Worm (Caenorhabditis elegans) whole organism, L4 larva: ENCODE measurements around the gene dnc-4.
A peak's percentile ranks its signal among the peaks of the same experiment; 100 is the strongest.

Source experiments
- D1046.2 ChIP-seq: fragments of 200-800 bp; sonication (Bioruptor generic); IDR thresholded peaks from 2 replicates; pipeline ENCODE4 v1.3.6; 2022; ENCODE audit warnings: missing genetic modification characterization, missing compliant biosample characterization
- F44E2.7 ChIP-seq: fragments of 200-800 bp; sonication (Bioruptor generic); IDR thresholded peaks from 2 replicates; pipeline ENCODE4 v2.1.2; 2022; ENCODE audit warnings: missing genetic modification characterization, missing compliant biosample characterization
- T20F7.1 ChIP-seq: fragments of 200-800 bp; sonication (Bioruptor generic); optimal IDR thresholded peaks from 2 replicates; lab custom pipeline; 2018; ENCODE audit warnings: mild to moderate bottlenecking, missing genetic modification characterization, missing compliant biosample characterization
- aha-1 ChIP-seq: fragments of 150-350 bp; peaks from one replicate; lab custom pipeline; 2014; ENCODE audit warnings: missing biosample characterization, missing genetic modification characterization
- ama-1 ChIP-seq: fragments of 150-350 bp; optimal IDR thresholded peaks from 2 replicates; lab custom pipeline; 2014; ENCODE audit warnings: inconsistent platforms, mixed read lengths
- ceh-20 ChIP-seq: fragments of 200-800 bp; sonication (Bioruptor generic); IDR thresholded peaks from 2 replicates; pipeline ENCODE4 v1.3.6; 2022; ENCODE audit warnings: missing genetic modification reagents, missing genetic modification characterization, missing compliant biosample characterization
- ceh-32 ChIP-seq: sonication (generic microtip); optimal IDR thresholded peaks from 2 replicates; lab custom pipeline; 2016; ENCODE audit warnings: mild to moderate bottlenecking, missing genetic modification characterization, missing compliant biosample characterization; ENCODE audit not compliant: poor library complexity
- ces-1 ChIP-seq: fragments of 150-350 bp; sonication (generic microtip); optimal IDR thresholded peaks from 4 replicates; lab custom pipeline; 2014; ENCODE audit warnings: missing biosample characterization, missing genetic modification reagents, missing genetic modification characterization
- ctbp-1 ChIP-seq: fragments of 200-800 bp; sonication (Bioruptor generic); IDR thresholded peaks from 2 replicates; pipeline ENCODE4 v1.3.6; 2022; ENCODE audit warnings: missing genetic modification reagents, missing genetic modification characterization, missing compliant biosample characterization
- daf-16 ChIP-seq, 3 experiments: sonication (generic microtip); optimal IDR thresholded peaks; 2 replicates each; lab custom pipeline; 2016 to 2017; ENCODE audit warnings: missing genetic modification characterization in 3 of 3, missing genetic modification reagents in 3 of 3, mild to moderate bottlenecking in 2 of 3, missing compliant biosample characterization in 2 of 3, missing biosample characterization in 1 of 3, moderate library complexity in 1 of 3
- dmd-6 ChIP-seq: fragments of 200-800 bp; sonication (Bioruptor generic); IDR thresholded peaks from 2 replicates; pipeline ENCODE4 v1.3.6; 2022; ENCODE audit warnings: missing genetic modification reagents, missing genetic modification characterization, missing compliant biosample characterization
- duxl-1 ChIP-seq: sonication (generic microtip); optimal IDR thresholded peaks from 2 replicates; lab custom pipeline; 2016; ENCODE audit warnings: mild to moderate bottlenecking, missing genetic modification characterization, moderate library complexity, missing compliant biosample characterization; ENCODE audit not compliant: poor library complexity
- dve-1 ChIP-seq: sonication (generic microtip); optimal IDR thresholded peaks from 2 replicates; lab custom pipeline; 2017; ENCODE audit warnings: antibody characterized with exemption, mild to moderate bottlenecking, missing genetic modification characterization, missing compliant biosample characterization; ENCODE audit not compliant: insufficient read depth
- hif-1 ChIP-seq, 2 experiments: sonication (generic microtip); optimal IDR thresholded peaks; 2 replicates each; lab custom pipeline; 2016 to 2017; ENCODE audit warnings: missing compliant biosample characterization in 2 of 2, missing genetic modification characterization in 2 of 2, missing genetic modification reagents in 2 of 2, missing genotype in 2 of 2, mild to moderate bottlenecking in 1 of 2
- hlh-11 ChIP-seq: fragments of 200-800 bp; sonication (Bioruptor generic); optimal IDR thresholded peaks from 2 replicates; lab custom pipeline; 2018; ENCODE audit warnings: mild to moderate bottlenecking, missing genetic modification characterization, missing compliant biosample characterization
- hlh-30 ChIP-seq: sonication (generic microtip); optimal IDR thresholded peaks from 2 replicates; lab custom pipeline; 2017; ENCODE audit warnings: antibody characterized with exemption, mild to moderate bottlenecking, missing genetic modification characterization, missing compliant biosample characterization; ENCODE audit not compliant: insufficient read depth
- lin-13 ChIP-seq: fragments of 150-350 bp; optimal IDR thresholded peaks from 2 replicates; lab custom pipeline; 2014; ENCODE audit warnings: missing biosample characterization, missing genetic modification reagents, missing genetic modification characterization
- lin-29 ChIP-seq: fragments of 200-800 bp; sonication (Bioruptor generic); IDR thresholded peaks from 2 replicates; pipeline ENCODE4 v1.3.6; 2022; ENCODE audit warnings: missing genetic modification reagents, missing genetic modification characterization, missing compliant biosample characterization
- lin-38 ChIP-seq: fragments of 200-800 bp; sonication (Bioruptor generic); IDR thresholded peaks from 2 replicates; pipeline ENCODE4 v1.3.6; 2022; ENCODE audit warnings: missing genetic modification reagents, missing genetic modification characterization, missing compliant biosample characterization
- madf-5 ChIP-seq, 2 experiments: fragments of 200-800 bp; sonication (Bioruptor generic); IDR thresholded peaks; 2 replicates each; pipeline ENCODE4 v1.3.6; 2022; ENCODE audit warnings: missing compliant biosample characterization in 2 of 2, missing genetic modification characterization in 2 of 2
- mdl-1 ChIP-seq, 2 experiments: fragments of 150-350 bp in 1 of 2; sonication (generic microtip) in 1 of 2; optimal IDR thresholded peaks; 2 replicates each; lab custom pipeline; 2014 to 2017; ENCODE audit warnings: missing biosample characterization in 2 of 2, missing genetic modification characterization in 2 of 2
- mdt-29 ChIP-seq: fragments of 200-800 bp; sonication (Bioruptor generic); IDR thresholded peaks from 2 replicates; pipeline ENCODE4 v1.3.6; 2022; ENCODE audit warnings: missing genetic modification reagents, missing genetic modification characterization, missing compliant biosample characterization
- mep-1 ChIP-seq: fragments of 150-350 bp; sonication (generic microtip); optimal IDR thresholded peaks from 3 replicates; lab custom pipeline; 2014; ENCODE audit warnings: missing biosample characterization, missing genetic modification characterization
- mxl-2 ChIP-seq: fragments of 200-800 bp; sonication (Bioruptor generic); conservative IDR thresholded peaks from 2 replicates; pipeline ENCODE4 v1.3.6; 2022; ENCODE audit warnings: missing genetic modification reagents, missing genetic modification characterization, missing compliant biosample characterization
- mxl-3 ChIP-seq: fragments of 200-800 bp; sonication (Bioruptor generic); optimal IDR thresholded peaks from 2 replicates; lab custom pipeline; 2018; ENCODE audit warnings: mild to moderate bottlenecking, missing genetic modification characterization, missing compliant biosample characterization
- nhr-10 ChIP-seq: fragments of 150-350 bp; optimal IDR thresholded peaks from 2 replicates; lab custom pipeline; 2014; ENCODE audit warnings: missing biosample characterization, missing genetic modification characterization
- nhr-111 ChIP-seq: fragments of 200-800 bp; sonication (Bioruptor generic); optimal IDR thresholded peaks from 2 replicates; lab custom pipeline; 2018; ENCODE audit warnings: mild to moderate bottlenecking, missing genetic modification characterization, missing compliant biosample characterization
- nhr-28 ChIP-seq: fragments of 150-350 bp; optimal IDR thresholded peaks from 2 replicates; lab custom pipeline; 2014; ENCODE audit warnings: missing biosample characterization, missing genetic modification characterization
- nhr-42 ChIP-seq: fragments of 200-800 bp; sonication (Bioruptor generic); IDR thresholded peaks from 2 replicates; pipeline ENCODE4 v1.3.6; 2022; ENCODE audit warnings: missing genetic modification characterization, missing compliant biosample characterization
- nhr-48 ChIP-seq: sonication (generic microtip); optimal IDR thresholded peaks from 2 replicates; lab custom pipeline; 2016; ENCODE audit warnings: mild to moderate bottlenecking, missing genetic modification characterization, missing compliant biosample characterization
- nhr-6 ChIP-seq: fragments of 150-350 bp; optimal IDR thresholded peaks from 2 replicates; lab custom pipeline; 2014; ENCODE audit warnings: missing biosample characterization, missing genetic modification characterization
- nhr-77 ChIP-seq: fragments of 150-350 bp; optimal IDR thresholded peaks from 2 replicates; lab custom pipeline; 2014; ENCODE audit warnings: missing biosample characterization, missing genetic modification characterization
- pha-4 ChIP-seq, 2 experiments: fragments of 150-350 bp in 1 of 2; fragments of 200-800 bp in 1 of 2; sonication (Bioruptor generic) in 1 of 2; IDR thresholded peaks in 1 of 2; optimal IDR thresholded peaks in 1 of 2; 2 replicates each; pipeline versions ENCODE4 v1.3.6 to Lab custom; 2014 to 2022; ENCODE audit warnings: missing genetic modification characterization in 2 of 2, missing genetic modification reagents in 2 of 2, missing biosample characterization in 1 of 2, missing compliant biosample characterization in 1 of 2
- php-3 ChIP-seq: fragments of 200-800 bp; sonication (Bioruptor generic); IDR thresholded peaks from 2 replicates; pipeline ENCODE4 v1.3.6; 2022; ENCODE audit warnings: missing genetic modification reagents, missing genetic modification characterization, missing compliant biosample characterization
- set-16 ChIP-seq: fragments of 200-800 bp; sonication (Bioruptor generic); IDR thresholded peaks from 2 replicates; pipeline ENCODE4 v1.3.6; 2022; ENCODE audit warnings: missing genetic modification reagents, missing genetic modification characterization, missing compliant biosample characterization
- spr-1 ChIP-seq: sonication (generic microtip); optimal IDR thresholded peaks from 2 replicates; lab custom pipeline; 2016; ENCODE audit warnings: mild to moderate bottlenecking, missing genetic modification characterization, missing compliant biosample characterization
- spr-3 ChIP-seq: fragments of 200-800 bp; sonication (Bioruptor generic); optimal IDR thresholded peaks from 2 replicates; lab custom pipeline; 2018; ENCODE audit warnings: mild to moderate bottlenecking, missing genetic modification characterization, missing compliant biosample characterization
- tra-1 ChIP-seq: fragments of 200-800 bp; sonication (Bioruptor generic); IDR thresholded peaks from 2 replicates; pipeline ENCODE4 v1.3.6; 2022; ENCODE audit warnings: missing genetic modification reagents, missing genetic modification characterization, missing compliant biosample characterization
- unc-62 ChIP-seq, 3 experiments: fragments of 150-350 bp in 1 of 3; sonication (generic microtip); optimal IDR thresholded peaks in 2 of 3; peaks in 1 of 3; 1 replicate in 1 of 3; 2 replicates in 2 of 3; lab custom pipeline; 2014 to 2017; ENCODE audit warnings: missing biosample characterization in 3 of 3, missing genetic modification characterization in 3 of 3, missing genetic modification reagents in 3 of 3, missing genotype in 1 of 3
- vab-7 ChIP-seq: fragments of 200-800 bp; sonication (Bioruptor generic); IDR thresholded peaks from 2 replicates; pipeline ENCODE4 v1.3.6; 2022; ENCODE audit warnings: missing genetic modification reagents, missing genetic modification characterization, missing compliant biosample characterization
- zfp-2 ChIP-seq: sonication (generic microtip); optimal IDR thresholded peaks from 2 replicates; lab custom pipeline; 2016; ENCODE audit warnings: mild to moderate bottlenecking, missing genetic modification characterization, missing compliant biosample characterization
- ztf-7 ChIP-seq: fragments of 150-350 bp; optimal IDR thresholded peaks from 2 replicates; lab custom pipeline; 2014; ENCODE audit warnings: missing biosample characterization, missing genetic modification characterization

dnc-4 gene

ce11 chrIV:7988385-7988784 lies 31.2 kb downstream of the dnc-4 start, which contains the start of gene col-115:
Gene col-115, plus strand, starts transcription at chrIV:7988685.
- TF ChIP-seq spr-3 (GFP tag; lab: Kevin White, UChicago) (no peak), mxl-2 (GFP tag; lab: Robert Waterston, UW) (no peak), hif-1 (tag; optimal IDR thresholded peaks at IDR 0.05; lab: Kevin White, UChicago) (no peak), ceh-32 (tag; lab: Kevin White, UChicago) (no peak), nhr-111 (no peak), ces-1 (no peak), tra-1 (no peak), hlh-30 (tag; lab: Kevin White, UChicago) (no peak), D1046.2 (GFP tag; lab: Robert Waterston, UW) (no peak), pha-4 (GFP tag; IDR thresholded peaks at IDR 0.05; lab: Robert Waterston, UW) (no peak), pha-4 (tag; optimal IDR thresholded peaks at IDR 0.05; lab: Kevin White, UChicago) (no peak), ceh-20 (GFP tag; lab: Robert Waterston, UW) (no peak)
- TF ChIP-seq, all 104 proteins: peak for 0

DNA sequence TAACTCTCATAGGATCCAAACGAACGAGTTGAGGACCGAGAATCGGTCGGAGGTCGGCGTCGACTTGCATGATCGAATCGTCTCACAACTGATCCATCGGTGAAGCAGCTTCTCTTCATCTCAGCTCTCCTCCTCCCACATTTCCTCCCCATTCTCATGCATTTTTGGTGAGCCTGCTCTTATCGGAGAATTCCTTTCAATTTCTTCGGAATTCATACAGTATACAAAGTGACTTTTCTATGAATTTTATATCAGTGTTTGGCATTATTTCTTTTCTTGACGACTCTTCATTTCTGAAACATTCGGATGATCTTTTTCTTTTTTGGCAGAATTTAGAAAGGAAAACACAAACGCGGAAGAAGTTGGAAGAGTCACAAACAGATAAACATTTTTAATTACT lies 32.5 kb downstream of the dnc-4 start, which contains the start of gene mec-17:
TSS of gene mec-17 (minus strand) at position 101 of the 400 bp plus-strand sequence.
- TF ChIP-seq dve-1 (no peak), daf-16 (GFP tag; optimal IDR thresholded peaks at IDR 0.05; lab: Kevin White, UChicago) (no peak), daf-16 (tag; optimal IDR thresholded peaks at IDR 0.05; lab: Kevin White, UChicago) (no peak), mdt-29 (no peak)

ce11 chrIV:7985737-7986136 lies 33.9 kb downstream of the dnc-4 start:
- TF ChIP-seq nhr-48 (peak; percentile 29), daf-16 (GFP tag; optimal IDR thresholded peaks at IDR 0.05; lab: Kevin White, UChicago) (no peak), daf-16 (tag; optimal IDR thresholded peaks at IDR 0.05; lab: Kevin White, UChicago) (no peak), aha-1 (tag; lab: Kevin White, UChicago) (peak; percentile 47), mxl-3 (GFP tag; lab: Kevin White, UChicago) (peak; percentile 61), nhr-28 (tag; lab: Kevin White, UChicago) (peak; percentile 46), unc-62 (GFP tag; optimal IDR thresholded peaks at IDR 0.05 in 1 of 2; lab: Kevin White, UChicago) (no peak), unc-62 (tag; optimal IDR thresholded peaks at IDR 0.05; lab: Kevin White, UChicago) (no peak), mdl-1 (tag; optimal IDR thresholded peaks at IDR 0.05; lab: Kevin White, UChicago) (peak in 1 of 2 experiments; percentile 49), hlh-30 (tag; lab: Kevin White, UChicago) (peak; percentile 38), lin-38 (GFP tag; lab: Robert Waterston, UW) (no peak), hlh-11 (tag; lab: Kevin White, UChicago) (peak; percentile 27), nhr-111 (no peak)

DNA sequence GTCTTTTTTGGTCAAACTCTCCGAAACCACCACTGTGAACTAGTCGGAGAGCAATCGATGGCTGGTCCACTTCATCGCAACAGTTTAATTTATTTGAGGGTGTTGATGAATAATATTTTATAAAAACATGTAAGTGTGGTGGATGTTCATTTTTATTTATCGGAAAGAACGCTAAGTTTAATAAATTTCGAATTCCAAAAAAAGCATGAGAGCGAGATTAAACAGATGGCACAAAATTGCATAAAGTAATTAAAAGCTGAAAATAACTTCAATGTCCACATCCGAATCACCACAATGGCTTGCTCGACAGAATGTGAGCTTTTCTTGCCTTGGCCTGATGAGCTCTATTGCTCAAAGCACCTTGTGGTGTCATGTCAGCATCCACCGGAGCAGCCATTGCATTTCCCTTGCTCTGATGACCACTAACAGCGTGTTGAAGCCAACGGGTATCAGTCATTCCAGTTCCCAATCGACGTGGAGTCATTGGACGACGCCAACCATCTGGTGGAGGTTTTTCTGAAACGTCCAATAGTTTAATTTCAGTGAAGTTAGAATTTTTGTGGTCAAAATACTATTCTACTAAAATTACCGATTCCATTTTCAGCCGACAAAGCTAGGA lies 35.8 kb downstream of the dnc-4 start:
- TF ChIP-seq set-16 (GFP tag; lab: Robert Waterston, UW) (no peak), dve-1 (peak; percentile 35), php-3 (GFP tag; lab: Robert Waterston, UW) (no peak), madf-5 (GFP tag; IDR thresholded peaks at IDR 0.05; lab: Robert Waterston, UW) (no peak), lin-29 (GFP tag; lab: Robert Waterston, UW) (no peak), mep-1 (peak; percentile 38), F44E2.7 (GFP tag; lab: Robert Waterston, UW) (no peak), ceh-20 (GFP tag; lab: Robert Waterston, UW) (no peak), mdl-1 (tag; optimal IDR thresholded peaks at IDR 0.05; lab: Kevin White, UChicago) (no peak), T20F7.1 (GFP tag; lab: Kevin White, UChicago) (no peak), spr-1 (tag; lab: Kevin White, UChicago) (peak; percentile 31), nhr-10 (no peak), nhr-6 (tag; lab: Kevin White, UChicago) (no peak), ama-1 (lab: Kevin White, UChicago) (no peak), ctbp-1 (no peak), ztf-7 (tag; lab: Kevin White, UChicago) (no peak), zfp-2 (tag; lab: Kevin White, UChicago) (no peak), nhr-48 (peak; percentile 29), nhr-77 (tag; lab: Kevin White, UChicago) (no peak), nhr-28 (tag; lab: Kevin White, UChicago) (no peak), nhr-42 (peak; percentile 59), vab-7 (GFP tag; lab: Robert Waterston, UW) (no peak), duxl-1 (tag; lab: Kevin White, UChicago) (peak; percentile 47), lin-13 (GFP tag; lab: Kevin White, UChicago) (peak; percentile 19), dmd-6 (GFP tag; lab: Robert Waterston, UW) (no peak)
